Worm (Caenorhabditis elegans): ENCODE results near the gene mdt-10.

- TF ChIP-seq elt-2 (tag; optimal IDR thresholded peaks at IDR 0.05) (peak; percentile 19), lin-11 (tag; optimal IDR thresholded peaks at IDR 0.05) (no peak), unc-55 (GFP tag; optimal IDR thresholded peaks at IDR 0.05) (no peak), pag-3 (tag; optimal IDR thresholded peaks at IDR 0.05; ENCODE audit: borderline replicate concordance) (no peak), hlh-13 (GFP tag; optimal IDR thresholded peaks at IDR 0.05) (no peak), pqm-1 (tag; optimal IDR thresholded peaks at IDR 0.05) (no peak), nhr-11 (tag; optimal IDR thresholded peaks at IDR 0.05) (no peak), zip-5 (tag; optimal IDR thresholded peaks at IDR 0.05) (no peak)
Measured at ce11 chrII:7817580-7817979, 37.3 kb downstream of the mdt-10 start.

All from whole organism, late embryonic.